Worm (Caenorhabditis elegans): Measurements from ENCODE around the gene dpy-11.

ce11 chrV:6518225-6518396 is 3.1 kb upstream of the dpy-11 start, which contains the start of gene F46E10.3:
- TF ChIP-seq B0310.2 (tag; optimal IDR thresholded peaks at IDR 0.05) (no peak), hmg-4 (GFP tag; optimal IDR thresholded peaks at IDR 0.05) (no peak), hmbx-1 (tag; optimal IDR thresholded peaks at IDR 0.05) (no peak), ama-1 (optimal IDR thresholded peaks at IDR 0.05) (no peak), ceh-13 (GFP tag; optimal IDR thresholded peaks at IDR 0.05) (no peak), aly-1 (tag; optimal IDR thresholded peaks at IDR 0.05) (no peak), sea-1 (GFP tag; conservative IDR thresholded peaks at IDR 0.05) (no peak), flt-1 (GFP tag; IDR thresholded peaks at IDR 0.05) (no peak), tbx-11 (GFP tag; IDR thresholded peaks at IDR 0.05) (no peak)
